Worm (Caenorhabditis elegans) whole organism, L1 larva: ENCODE data around the gene orc-2.

ENCODE experiments used
- C16A3.4 ChIP-seq: fragments of 150-350 bp; optimal IDR thresholded peaks from 2 replicates; lab custom pipeline; 2014; ENCODE audit warnings: missing biosample characterization, missing genetic modification characterization
- Y116A8C.19 ChIP-seq: sonication (generic microtip); optimal IDR thresholded peaks from 2 replicates; lab custom pipeline; 2016; ENCODE audit warnings: missing compliant biosample characterization, missing genetic modification characterization, borderline replicate concordance
- alr-1 ChIP-seq: fragments of 200-800 bp; sonication (Bioruptor generic); optimal IDR thresholded peaks from 2 replicates; lab custom pipeline; 2018; ENCODE audit warnings: borderline replicate concordance, mild to moderate bottlenecking, missing genetic modification characterization, missing compliant biosample characterization
- aly-2 ChIP-seq: fragments of 150-350 bp; optimal IDR thresholded peaks from 2 replicates; lab custom pipeline; 2014; ENCODE audit warnings: missing biosample characterization, missing genetic modification characterization
- blmp-1 ChIP-seq: fragments of 150-350 bp; optimal IDR thresholded peaks from 2 replicates; lab custom pipeline; 2014; ENCODE audit warnings: missing biosample characterization, missing genetic modification characterization
- dpl-1 ChIP-seq, 3 experiments: fragments of 150-350 bp in 2 of 3; sonication (generic microtip) in 1 of 3; optimal IDR thresholded peaks; 2 replicates each; lab custom pipeline; 2014 to 2017; ENCODE audit warnings: missing biosample characterization in 3 of 3, missing genetic modification characterization in 3 of 3, missing genetic modification reagents in 3 of 3
- egl-13 ChIP-seq: sonication (generic microtip); optimal IDR thresholded peaks from 2 replicates; lab custom pipeline; 2016; ENCODE audit warnings: missing genotype, missing genetic modification reagents, missing genetic modification characterization, missing compliant biosample characterization
- egl-27 ChIP-seq, 2 experiments: fragments of 150-350 bp in 1 of 2; sonication (generic microtip); optimal IDR thresholded peaks; 3 replicates each; lab custom pipeline; 2017 to 2018; ENCODE audit warnings: missing biosample characterization in 2 of 2, missing genetic modification characterization in 2 of 2, missing genetic modification reagents in 2 of 2
- elt-2 ChIP-seq: sonication (generic microtip); optimal IDR thresholded peaks from 2 replicates; lab custom pipeline; 2016; ENCODE audit warnings: missing genetic modification characterization, mild to moderate bottlenecking, inconsistent platforms, missing compliant biosample characterization, missing genetic modification reagents
- elt-3 ChIP-seq, 6 experiments: fragments of 150-350 bp in 1 of 6; sonication (generic microtip); optimal IDR thresholded peaks; 2 replicates each; lab custom pipeline; 2017 to 2018; ENCODE audit warnings: missing biosample characterization in 6 of 6, missing genetic modification characterization in 6 of 6, inconsistent platforms in 1 of 6
- fkh-10 ChIP-seq: sonication (generic microtip); optimal IDR thresholded peaks from 2 replicates; lab custom pipeline; 2017; ENCODE audit warnings: missing biosample characterization, missing genetic modification reagents, missing genetic modification characterization
- hlh-17 ChIP-seq: fragments of 200-800 bp; sonication (Bioruptor generic); optimal IDR thresholded peaks from 2 replicates; lab custom pipeline; 2018; ENCODE audit warnings: missing genetic modification characterization, mild to moderate bottlenecking, missing compliant biosample characterization, moderate library complexity, borderline replicate concordance
- jun-1 ChIP-seq: fragments of 150-350 bp; optimal IDR thresholded peaks from 2 replicates; lab custom pipeline; 2014; ENCODE audit warnings: missing biosample characterization, missing genetic modification reagents, missing genetic modification characterization
- lin-13 ChIP-seq: fragments of 150-350 bp; optimal IDR thresholded peaks from 2 replicates; lab custom pipeline; 2014; ENCODE audit warnings: missing biosample characterization, missing genetic modification reagents, missing genetic modification characterization
- lin-14 ChIP-seq: fragments of 200-800 bp; sonication (Bioruptor generic); optimal IDR thresholded peaks from 2 replicates; lab custom pipeline; 2018; ENCODE audit warnings: mild to moderate bottlenecking, missing genetic modification characterization, moderate library complexity, missing compliant biosample characterization
- lir-3 ChIP-seq: sonication (generic microtip); optimal IDR thresholded peaks from 2 replicates; lab custom pipeline; 2016; ENCODE audit warnings: mild to moderate bottlenecking, missing genetic modification characterization, moderate library complexity, missing compliant biosample characterization; ENCODE audit not compliant: poor library complexity
- lsy-2 ChIP-seq, 2 experiments: fragments of 150-350 bp; optimal IDR thresholded peaks; 2 replicates each; lab custom pipeline; 2014; ENCODE audit warnings: missing biosample characterization in 2 of 2, missing genetic modification characterization in 2 of 2
- mab-9 ChIP-seq: fragments of 200-800 bp; sonication (Bioruptor generic); IDR thresholded peaks from 2 replicates; pipeline ENCODE4 v1.3.6; 2022; ENCODE audit warnings: missing genetic modification reagents, missing genetic modification characterization, missing compliant biosample characterization
- mef-2 ChIP-seq: fragments of 150-350 bp; optimal IDR thresholded peaks from 2 replicates; lab custom pipeline; 2014; ENCODE audit warnings: missing biosample characterization, missing genetic modification characterization
- nhr-11 ChIP-seq: fragments of 150-350 bp; optimal IDR thresholded peaks from 2 replicates; lab custom pipeline; 2014; ENCODE audit warnings: missing biosample characterization, missing genetic modification characterization
- nhr-12 ChIP-seq: sonication (generic microtip); optimal IDR thresholded peaks from 2 replicates; lab custom pipeline; 2017; ENCODE audit warnings: missing biosample characterization, missing genetic modification characterization
- nhr-19 ChIP-seq: fragments of 200-800 bp; sonication (Bioruptor generic); conservative IDR thresholded peaks from 2 replicates; pipeline ENCODE4 v1.3.6; 2022; ENCODE audit warnings: missing genetic modification characterization, missing compliant biosample characterization
- nhr-20 ChIP-seq: sonication (generic microtip); optimal IDR thresholded peaks from 2 replicates; lab custom pipeline; 2016; ENCODE audit warnings: mild to moderate bottlenecking, missing genetic modification characterization, missing compliant biosample characterization
- nhr-28 ChIP-seq: fragments of 150-350 bp; optimal IDR thresholded peaks from 2 replicates; lab custom pipeline; 2014; ENCODE audit warnings: missing biosample characterization, missing genetic modification characterization
- nhr-47 ChIP-seq: sonication (generic microtip); optimal IDR thresholded peaks from 2 replicates; lab custom pipeline; 2016; ENCODE audit warnings: mild to moderate bottlenecking, missing genetic modification characterization, moderate library complexity, missing compliant biosample characterization
- nhr-71 ChIP-seq: sonication (generic microtip); optimal IDR thresholded peaks from 2 replicates; lab custom pipeline; 2016; ENCODE audit warnings: mild to moderate bottlenecking, missing genetic modification characterization, moderate library complexity, missing compliant biosample characterization
- nhr-85 ChIP-seq: sonication (generic microtip); peaks from one replicate; lab custom pipeline; 2016; ENCODE audit warnings: missing genetic modification characterization, inconsistent platforms, missing compliant biosample characterization
- pqm-1 ChIP-seq: sonication (generic microtip); optimal IDR thresholded peaks from 3 replicates; lab custom pipeline; 2017; ENCODE audit warnings: missing biosample characterization, missing genetic modification characterization
- rnt-1 ChIP-seq: sonication (generic microtip); optimal IDR thresholded peaks from 2 replicates; lab custom pipeline; 2016; ENCODE audit warnings: mild to moderate bottlenecking, missing genetic modification characterization, moderate library complexity, missing compliant biosample characterization
- snpc-4 ChIP-seq: fragments of 150-350 bp; optimal IDR thresholded peaks from 2 replicates; lab custom pipeline; 2014; ENCODE audit warnings: missing biosample characterization, missing genetic modification characterization
- snu-23 ChIP-seq: sonication (generic microtip); optimal IDR thresholded peaks from 2 replicates; lab custom pipeline; 2016; ENCODE audit warnings: missing genetic modification characterization, missing compliant biosample characterization
- sox-4 ChIP-seq: sonication (generic microtip); optimal IDR thresholded peaks from 2 replicates; lab custom pipeline; 2016; ENCODE audit warnings: missing genetic modification characterization, missing compliant biosample characterization
- sptf-1 ChIP-seq: fragments of 150-350 bp; optimal IDR thresholded peaks from 2 replicates; lab custom pipeline; 2014; ENCODE audit warnings: missing biosample characterization, missing genetic modification characterization
- sup-37 ChIP-seq: fragments of 200-800 bp; sonication (Bioruptor generic); optimal IDR thresholded peaks from 2 replicates; lab custom pipeline; 2018; ENCODE audit warnings: mild to moderate bottlenecking, missing genetic modification characterization, missing compliant biosample characterization
- swsn-7 ChIP-seq: sonication (generic microtip); optimal IDR thresholded peaks from 2 replicates; lab custom pipeline; 2016; ENCODE audit warnings: missing genetic modification characterization, missing compliant biosample characterization
- tbx-2 ChIP-seq: sonication (generic microtip); optimal IDR thresholded peaks from 2 replicates; lab custom pipeline; 2016; ENCODE audit warnings: missing genetic modification characterization, missing compliant biosample characterization
- unc-130 ChIP-seq: fragments of 150-350 bp; optimal IDR thresholded peaks from 2 replicates; lab custom pipeline; 2017; ENCODE audit warnings: missing biosample characterization, missing genetic modification characterization, inconsistent platforms
- unc-62 ChIP-seq: fragments of 150-350 bp; optimal IDR thresholded peaks from 2 replicates; lab custom pipeline; 2014; ENCODE audit warnings: missing biosample characterization, missing genetic modification reagents, missing genetic modification characterization
- unc-86 ChIP-seq: sonication (generic microtip); optimal IDR thresholded peaks from 2 replicates; lab custom pipeline; 2016; ENCODE audit warnings: missing genetic modification characterization, missing compliant biosample characterization
- unc-98 ChIP-seq: fragments of 200-800 bp; sonication (Bioruptor generic); IDR thresholded peaks from 2 replicates; pipeline ENCODE4 v1.3.6; 2022; ENCODE audit warnings: missing genetic modification characterization, missing compliant biosample characterization
- xbp-1 ChIP-seq: sonication (generic microtip); optimal IDR thresholded peaks from 2 replicates; lab custom pipeline; 2016; ENCODE audit warnings: missing genetic modification characterization, missing compliant biosample characterization
- zip-4 ChIP-seq: fragments of 200-800 bp; sonication (Bioruptor generic); optimal IDR thresholded peaks from 2 replicates; lab custom pipeline; 2018; ENCODE audit warnings: mild to moderate bottlenecking, missing genetic modification characterization, moderate library complexity, missing compliant biosample characterization
- ztf-11 ChIP-seq, 2 experiments: sonication (generic microtip); optimal IDR thresholded peaks; 2 replicates each; lab custom pipeline; 2016 to 2017; ENCODE audit warnings: missing genetic modification characterization in 2 of 2, missing biosample characterization in 1 of 2, missing compliant biosample characterization in 1 of 2

orc-2 gene

ce11 chrII:10840067-10840466 is 33.7 kb upstream of the orc-2 start (continued):
- TF ChIP-seq egl-27 (tag; optimal IDR thresholded peaks at IDR 0.05; lab: Kevin White, UChicago) (peak in 1 of 2 experiments; percentile 54), nhr-85 (tag; lab: Kevin White, UChicago) (peak; percentile 82), nhr-11 (no peak), unc-62 (GFP tag; lab: Kevin White, UChicago) (no peak)

DNA sequence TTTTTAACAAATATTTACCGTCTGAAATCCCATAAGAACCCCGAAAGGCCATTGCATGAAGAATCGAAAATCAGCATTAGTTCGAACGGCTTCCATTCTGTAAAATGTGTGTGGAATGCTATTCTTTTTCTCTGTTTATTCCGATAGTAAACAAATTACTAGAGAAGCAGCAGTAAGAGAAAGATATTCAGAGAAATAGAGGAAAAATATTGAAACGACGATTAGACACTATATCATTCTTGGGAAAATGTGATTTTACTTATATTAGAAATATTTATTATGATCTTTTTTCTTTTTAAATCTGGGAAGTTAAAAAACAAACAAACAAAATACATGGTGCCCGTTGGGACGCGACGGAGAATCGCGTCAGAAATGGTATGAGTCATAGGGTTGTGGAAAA is 30.2 kb upstream of the orc-2 start, which contains the start of gene M106.8:
Gene M106.8 (minus strand): TSS at position 101 of the 400 bp plus-strand sequence.
- TF ChIP-seq nhr-71 (tag; lab: Kevin White, UChicago): no peak
- TF ChIP-seq rnt-1 (tag; lab: Kevin White, UChicago): no peak
- TF ChIP-seq fkh-10 (GFP tag; lab: Kevin White, UChicago): no peak
- no peak for TF ChIP-seq egl-13 (tag; lab: Kevin White, UChicago)
- TF ChIP-seq nhr-20: no peak
- no peak for TF ChIP-seq unc-62 (GFP tag; lab: Kevin White, UChicago)
- TF ChIP-seq lin-14 (GFP tag; lab: Kevin White, UChicago): no peak
- no peak for TF ChIP-seq lir-3 (tag; lab: Kevin White, UChicago)
- no peak for TF ChIP-seq dpl-1 (GFP tag; optimal IDR thresholded peaks at IDR 0.05; lab: Kevin White, UChicago)
- TF ChIP-seq, all 84 proteins: peak for 0

DNA sequence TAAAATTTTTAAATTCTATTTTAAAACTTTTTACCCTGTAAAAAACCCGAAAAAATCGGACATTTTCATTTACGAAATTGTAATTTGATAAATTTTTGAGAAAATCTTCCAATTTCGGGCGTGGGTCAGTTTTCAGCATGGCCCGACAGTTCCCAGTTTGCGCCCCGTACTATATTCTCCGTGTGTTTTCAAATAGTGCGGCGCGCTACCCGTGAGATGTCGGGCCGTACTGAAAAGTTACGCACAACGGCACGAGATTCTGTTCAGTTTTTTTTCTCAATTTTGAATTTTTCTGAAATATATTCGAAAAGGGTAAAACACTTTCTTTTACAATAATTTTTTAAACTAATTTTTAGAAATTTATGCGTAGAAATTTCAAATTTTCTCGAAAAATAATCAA is 26.7 kb upstream of the orc-2 start:
- TF ChIP-seq nhr-28 (tag; lab: Kevin White, UChicago) (no peak), snpc-4 (peak; percentile 63)

DNA sequence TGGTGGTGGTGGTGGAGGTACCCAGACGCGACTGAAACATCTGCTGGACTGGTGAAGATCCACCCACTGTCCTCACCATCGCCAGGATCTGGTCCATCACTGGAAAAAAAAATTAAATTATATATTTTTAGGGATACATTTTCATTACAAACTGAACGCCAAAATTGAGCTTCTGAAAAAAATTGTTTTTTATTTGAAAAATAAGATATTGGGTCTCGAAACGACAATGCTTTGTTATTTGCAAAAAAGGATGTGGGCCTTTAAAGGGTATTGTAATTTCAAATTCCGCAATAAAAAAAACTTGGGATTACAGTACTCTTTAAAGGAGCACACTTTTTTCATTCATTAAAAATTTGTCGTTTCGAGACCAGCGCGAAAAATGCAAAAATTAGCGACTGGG is 23.8 kb upstream of the orc-2 start, which contains the start of gene M106.2:
Gene M106.2 (minus strand): TSS at position 101 of the 400 bp plus-strand sequence.
- TF ChIP-seq lin-13 (GFP tag; lab: Kevin White, UChicago): no peak
- TF ChIP-seq unc-86: no peak
- TF ChIP-seq nhr-28 (tag; lab: Kevin White, UChicago): no peak
- no peak for TF ChIP-seq sptf-1 (tag; lab: Kevin White, UChicago)
- no peak for TF ChIP-seq swsn-7 (tag; lab: Kevin White, UChicago)
- no peak for TF ChIP-seq blmp-1
- no peak for TF ChIP-seq xbp-1 (tag; lab: Kevin White, UChicago)
- no peak for TF ChIP-seq aly-2

DNA sequence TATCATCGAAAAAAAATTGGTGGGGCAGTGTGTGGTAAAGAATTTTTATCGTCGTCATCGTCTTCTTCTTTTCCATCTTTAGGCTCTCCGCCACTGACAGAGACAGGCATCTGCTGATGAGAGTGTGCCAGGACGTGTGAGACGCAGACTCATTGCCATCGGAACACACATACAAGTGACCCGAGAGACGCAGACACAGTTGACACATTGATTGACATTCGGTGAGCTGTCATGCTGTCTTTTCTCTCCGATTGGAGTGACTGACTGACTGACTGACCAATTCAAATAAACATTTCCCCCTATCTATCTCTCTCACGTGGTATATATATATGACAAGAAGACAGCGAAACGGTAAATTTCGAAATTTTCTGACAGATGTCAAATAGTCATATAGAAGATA is 22.6 kb upstream of the orc-2 start:
- TF ChIP-seq lsy-2 (tag; optimal IDR thresholded peaks at IDR 0.05; lab: Kevin White, UChicago) (peak; percentile 65 to 72), ztf-11 (tag; optimal IDR thresholded peaks at IDR 0.05; lab: Kevin White, UChicago) (peak in 1 of 2 experiments; percentile 71), xbp-1 (tag; lab: Kevin White, UChicago) (peak; percentile 55), Y116A8C.19 (tag; lab: Kevin White, UChicago) (no peak), unc-130 (tag; lab: Kevin White, UChicago) (no peak), nhr-12 (tag; lab: Kevin White, UChicago) (no peak), zip-4 (no peak), pqm-1 (no peak), elt-2 (tag; lab: Kevin White, UChicago) (peak; percentile 56), nhr-71 (tag; lab: Kevin White, UChicago) (peak; percentile 90), unc-62 (GFP tag; lab: Kevin White, UChicago) (peak; percentile 41), egl-27 (tag; optimal IDR thresholded peaks at IDR 0.05; lab: Kevin White, UChicago) (no peak), C16A3.4 (tag; lab: Kevin White, UChicago) (peak; percentile 39), sptf-1 (tag; lab: Kevin White, UChicago) (no peak), nhr-19 (GFP tag; lab: Robert Waterston, UW) (peak; percentile 68), mab-9 (GFP tag; lab: Robert Waterston, UW) (no peak), nhr-28 (tag; lab: Kevin White, UChicago) (no peak), tbx-2 (tag; lab: Kevin White, UChicago) (peak; percentile 83), sup-37 (GFP tag; lab: Kevin White, UChicago) (no peak), alr-1 (tag; lab: Kevin White, UChicago) (no peak), sox-4 (tag; lab: Kevin White, UChicago) (no peak), snu-23 (GFP tag; lab: Kevin White, UChicago) (peak; percentile 87), jun-1 (peak; percentile 47), unc-98 (no peak), aly-2 (no peak), mef-2 (tag; lab: Kevin White, UChicago) (no peak), lin-14 (GFP tag; lab: Kevin White, UChicago) (peak; percentile 99), blmp-1 (no peak), elt-3 (tag; optimal IDR thresholded peaks at IDR 0.05; lab: Kevin White, UChicago) (peak in 2 of 6 experiments; percentile 52 to 78), hlh-17 (no peak), nhr-47 (tag; lab: Kevin White, UChicago) (peak; percentile 71)
